Fruit fly (Drosophila melanogaster) whole organism, prepupa: Measurements from ENCODE around the gene CG12236.

Experiments used
- Blimp-1 ChIP-seq: fragments of 200-800 bp; sonication (Bioruptor generic); optimal IDR thresholded peaks from 3 replicates; lab custom pipeline; 2017; ENCODE audit warnings: missing biosample characterization, missing genetic modification characterization, mild to moderate bottlenecking, moderate library complexity, missing genetic modification reagents
- CG10631 ChIP-seq: fragments of 200-800 bp; sonication (Bioruptor generic); optimal IDR thresholded peaks from 2 replicates; lab custom pipeline; 2016; ENCODE audit warnings: missing biosample characterization, missing genetic modification characterization
- CG11294 ChIP-seq: fragments of 200-800 bp; sonication (Bioruptor generic); IDR thresholded peaks from 2 replicates; pipeline ENCODE4 v1.3.6; 2022; ENCODE audit warnings: missing biosample characterization, missing genetic modification characterization
- CG11762 ChIP-seq: fragments of 200-800 bp; sonication (Bioruptor generic); optimal IDR thresholded peaks from 3 replicates; lab custom pipeline; 2016; ENCODE audit warnings: missing biosample characterization, missing genetic modification characterization; ENCODE audit not compliant: insufficient read depth
- CG11902 ChIP-seq: fragments of 200-800 bp; sonication (Bioruptor generic); optimal IDR thresholded peaks from 3 replicates; lab custom pipeline; 2016; ENCODE audit warnings: missing biosample characterization, missing genetic modification characterization
- CG15336 ChIP-seq: fragments of 200-800 bp; sonication (Bioruptor generic); IDR thresholded peaks from 2 replicates; pipeline ENCODE4 v1.3.6; 2022; ENCODE audit warnings: missing biosample characterization, missing genetic modification characterization
- CG16779 ChIP-seq: fragments of 200-800 bp; sonication (Bioruptor generic); optimal IDR thresholded peaks from 3 replicates; lab custom pipeline; 2017; ENCODE audit warnings: missing biosample characterization, mild to moderate bottlenecking, missing genetic modification characterization
- CG3032 ChIP-seq: fragments of 200-800 bp; optimal IDR thresholded peaks from 2 replicates; lab custom pipeline; 2019; ENCODE audit warnings: missing biosample characterization, mild to moderate bottlenecking, missing genetic modification characterization, moderate library complexity
- CG34406 ChIP-seq: fragments of 200-800 bp; sonication (Bioruptor generic); optimal IDR thresholded peaks from 3 replicates; lab custom pipeline; 2016; ENCODE audit warnings: missing biosample characterization, missing genetic modification characterization
- CG3919 ChIP-seq: fragments of 200-800 bp; sonication (Bioruptor generic); optimal IDR thresholded peaks from 3 replicates; lab custom pipeline; 2016; ENCODE audit warnings: missing biosample characterization, missing genetic modification characterization
- CG4318 ChIP-seq: fragments of 200-800 bp; sonication (Bioruptor generic); optimal IDR thresholded peaks from 3 replicates; lab custom pipeline; 2017; ENCODE audit warnings: missing biosample characterization, mild to moderate bottlenecking, missing genetic modification characterization
- CG6163 ChIP-seq: fragments of 200-800 bp; sonication (Bioruptor generic); IDR thresholded peaks from 3 replicates; pipeline ENCODE4 v1.3.6; 2022; ENCODE audit warnings: missing biosample characterization, missing genetic modification characterization
- CG6276 ChIP-seq: fragments of 200-800 bp; sonication (Bioruptor generic); optimal IDR thresholded peaks from 2 replicates; lab custom pipeline; 2017; ENCODE audit warnings: missing biosample characterization, mild to moderate bottlenecking, missing genetic modification characterization
- CG6792 ChIP-seq: fragments of 200-800 bp; sonication (Bioruptor generic); optimal IDR thresholded peaks from 3 replicates; lab custom pipeline; 2016; ENCODE audit warnings: missing biosample characterization, missing genetic modification characterization
- CG6808 ChIP-seq: fragments of 200-800 bp; sonication (Bioruptor generic); optimal IDR thresholded peaks from 3 replicates; lab custom pipeline; 2017; ENCODE audit warnings: missing biosample characterization, missing genetic modification characterization, mild to moderate bottlenecking, moderate library complexity, missing genetic modification reagents
- CG8119 ChIP-seq: fragments of 200-800 bp; sonication (Bioruptor generic); IDR thresholded peaks from 3 replicates; pipeline ENCODE4 v1.3.6; 2022; ENCODE audit warnings: missing biosample characterization, missing genetic modification characterization
- CG8319 ChIP-seq: fragments of 200-800 bp; sonication (Bioruptor generic); optimal IDR thresholded peaks from 3 replicates; lab custom pipeline; 2016; ENCODE audit warnings: missing biosample characterization, missing genetic modification characterization
- CG8632 ChIP-seq: fragments of 200-800 bp; sonication (Bioruptor generic); optimal IDR thresholded peaks from 3 replicates; lab custom pipeline; 2016; ENCODE audit warnings: missing biosample characterization, missing genetic modification characterization
- Eip75B ChIP-seq: fragments of 200-800 bp; sonication (Bioruptor generic); optimal IDR thresholded peaks from 3 replicates; lab custom pipeline; 2016; ENCODE audit warnings: missing biosample characterization, missing genetic modification characterization
- Eip78C ChIP-seq: fragments of 200-800 bp; sonication (Bioruptor generic); peaks from one replicate; lab custom pipeline; 2016; ENCODE audit warnings: missing biosample characterization, missing genetic modification characterization
- Eip93F ChIP-seq: fragments of 200-800 bp; sonication (Bioruptor generic); optimal IDR thresholded peaks from 2 replicates; lab custom pipeline; 2016; ENCODE audit warnings: missing biosample characterization, mild to moderate bottlenecking, missing genetic modification characterization
- Ets21C ChIP-seq: fragments of 200-800 bp; sonication (Bioruptor generic); optimal IDR thresholded peaks from 3 replicates; lab custom pipeline; 2016; ENCODE audit warnings: missing biosample characterization, missing genetic modification characterization
- Ets96B ChIP-seq: fragments of 200-800 bp; optimal IDR thresholded peaks from 2 replicates; lab custom pipeline; 2019; ENCODE audit warnings: missing biosample characterization, mild to moderate bottlenecking, missing genetic modification characterization, moderate library complexity
- Hr38 ChIP-seq: sonication (Bioruptor generic); optimal IDR thresholded peaks from 2 replicates; lab custom pipeline; 2016; ENCODE audit warnings: missing biosample characterization, missing genetic modification characterization
- Hr39 ChIP-seq: fragments of 200-800 bp; sonication (Bioruptor generic); optimal IDR thresholded peaks from 2 replicates; lab custom pipeline; 2016; ENCODE audit warnings: missing biosample characterization, missing genetic modification characterization
- Hr4 ChIP-seq: fragments of 200-800 bp; sonication (Bioruptor generic); optimal IDR thresholded peaks from 3 replicates; lab custom pipeline; 2016; ENCODE audit warnings: missing biosample characterization, missing genetic modification characterization
- Lpt ChIP-seq: fragments of 200-800 bp; sonication (Bioruptor generic); optimal IDR thresholded peaks from 3 replicates; lab custom pipeline; 2016; ENCODE audit warnings: missing biosample characterization, missing genetic modification characterization
- Met ChIP-seq: fragments of 200-800 bp; sonication (Bioruptor generic); optimal IDR thresholded peaks from 3 replicates; lab custom pipeline; 2016; ENCODE audit warnings: missing biosample characterization, missing genetic modification characterization
- OdsH ChIP-seq: fragments of 200-800 bp; sonication (Bioruptor generic); optimal IDR thresholded peaks from 3 replicates; lab custom pipeline; 2016; ENCODE audit warnings: missing biosample characterization, missing genetic modification characterization
- Smox ChIP-seq: fragments of 200-800 bp; sonication (Bioruptor generic); optimal IDR thresholded peaks from 3 replicates; lab custom pipeline; 2016; ENCODE audit warnings: missing biosample characterization, missing genetic modification characterization
- Sox102F ChIP-seq: fragments of 200-800 bp; sonication (Bioruptor generic); optimal IDR thresholded peaks from 2 replicates; lab custom pipeline; 2016; ENCODE audit warnings: missing biosample characterization, mild to moderate bottlenecking, missing genetic modification characterization
- Sox14 ChIP-seq: fragments of 200-800 bp; sonication (Bioruptor generic); optimal IDR thresholded peaks from 3 replicates; lab custom pipeline; 2016; ENCODE audit warnings: missing biosample characterization, missing genetic modification characterization
- Sox15 ChIP-seq: fragments of 200-800 bp; sonication (Bioruptor generic); optimal IDR thresholded peaks from 3 replicates; lab custom pipeline; 2016; ENCODE audit warnings: missing biosample characterization, missing genetic modification characterization
- acj6 ChIP-seq: fragments of 200-800 bp; sonication (Bioruptor generic); optimal IDR thresholded peaks from 3 replicates; lab custom pipeline; 2016; ENCODE audit warnings: missing biosample characterization, missing genetic modification characterization
- cyc ChIP-seq: fragments of 200-800 bp; sonication (Bioruptor generic); optimal IDR thresholded peaks from 3 replicates; lab custom pipeline; 2016; ENCODE audit warnings: missing biosample characterization, missing genetic modification characterization
- eg ChIP-seq: fragments of 200-800 bp; sonication (Bioruptor generic); IDR thresholded peaks from 3 replicates; pipeline ENCODE4 v1.3.6; 2022; ENCODE audit warnings: missing biosample characterization, missing genetic modification characterization
- esn ChIP-seq: fragments of 200-800 bp; sonication (Bioruptor generic); optimal IDR thresholded peaks from 2 replicates; lab custom pipeline; 2016; ENCODE audit warnings: missing biosample characterization, mild to moderate bottlenecking, missing genetic modification characterization, moderate library complexity
- fd85E ChIP-seq: fragments of 200-800 bp; sonication (Bioruptor generic); optimal IDR thresholded peaks from 3 replicates; lab custom pipeline; 2016; ENCODE audit warnings: missing biosample characterization, missing genetic modification characterization
- fkh ChIP-seq: fragments of 200-800 bp; sonication (Bioruptor generic); optimal IDR thresholded peaks from 3 replicates; lab custom pipeline; 2017; ENCODE audit warnings: missing biosample characterization, mild to moderate bottlenecking, missing genetic modification characterization, moderate library complexity
- lz ChIP-seq: fragments of 200-800 bp; sonication (Bioruptor generic); optimal IDR thresholded peaks from 3 replicates; lab custom pipeline; 2016; ENCODE audit warnings: missing biosample characterization, missing genetic modification characterization
- net ChIP-seq: fragments of 200-800 bp; sonication (Bioruptor generic); optimal IDR thresholded peaks from 3 replicates; lab custom pipeline; 2016; ENCODE audit warnings: missing biosample characterization, missing genetic modification characterization
- pdm3 ChIP-seq: fragments of 200-800 bp; sonication (Bioruptor generic); optimal IDR thresholded peaks from 3 replicates; lab custom pipeline; 2016; ENCODE audit warnings: missing biosample characterization, missing genetic modification characterization
- salr ChIP-seq, 2 experiments: fragments of 200-800 bp; sonication (Bioruptor generic); optimal IDR thresholded peaks; 3 replicates each; lab custom pipeline; 2016 to 2018; ENCODE audit warnings: missing biosample characterization in 2 of 2, missing genetic modification characterization in 2 of 2, mild to moderate bottlenecking in 1 of 2
- spab ChIP-seq: fragments of 200-800 bp; sonication (Bioruptor generic); optimal IDR thresholded peaks from 2 replicates; lab custom pipeline; 2017; ENCODE audit warnings: missing biosample characterization, mild to moderate bottlenecking, missing genetic modification characterization, missing genetic modification reagents
- svp ChIP-seq: fragments of 200-800 bp; sonication (Bioruptor generic); peaks from one replicate; lab custom pipeline; 2016; ENCODE audit warnings: missing biosample characterization, missing genetic modification characterization
- topi ChIP-seq: fragments of 200-800 bp; sonication (Bioruptor generic); optimal IDR thresholded peaks from 3 replicates; lab custom pipeline; 2016; ENCODE audit warnings: missing biosample characterization, missing genetic modification characterization
- vri ChIP-seq: fragments of 200-800 bp; sonication (Bioruptor generic); optimal IDR thresholded peaks from 3 replicates; lab custom pipeline; 2016; ENCODE audit warnings: missing biosample characterization, mild to moderate bottlenecking, missing genetic modification characterization

The CG12236 gene

DNA sequence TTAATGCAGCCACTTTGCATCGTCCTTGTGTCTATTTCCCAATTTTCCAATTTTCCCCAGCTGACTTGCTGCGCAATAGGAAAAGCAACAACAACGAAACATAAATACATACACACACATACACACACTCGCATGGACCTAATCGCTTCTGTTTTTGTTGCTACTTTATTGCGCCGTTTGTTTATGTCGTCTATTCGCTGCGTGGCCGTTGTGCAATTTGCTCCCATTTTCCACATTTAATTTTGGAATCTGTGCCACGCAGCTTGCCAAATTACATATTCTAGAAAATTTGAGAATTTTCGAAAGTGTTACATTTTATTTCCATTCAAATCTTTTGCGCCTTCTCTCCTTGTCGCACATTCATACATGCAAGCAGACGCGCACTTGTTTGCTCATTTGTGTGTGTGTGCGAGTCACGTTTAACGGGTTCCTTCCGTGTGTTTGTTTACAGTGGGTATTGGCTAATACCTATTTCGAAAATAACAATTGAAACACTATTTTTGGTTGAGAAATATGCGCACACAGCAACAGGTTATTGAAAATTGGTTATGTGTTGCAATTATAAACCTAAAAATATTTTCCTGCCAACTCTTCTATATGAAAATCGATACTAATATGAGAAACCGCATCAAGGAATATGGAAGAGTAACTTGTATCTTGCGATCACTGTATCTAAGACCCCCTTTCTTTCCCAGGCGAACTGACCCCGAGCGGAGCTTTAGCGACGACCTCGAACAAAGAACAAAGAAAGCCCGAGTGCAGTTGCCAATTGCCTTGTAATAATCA lies 27.6 kb upstream of the CG12236 start (continued):
- peak; percentile 75 for TF ChIP-seq CG10631
- TF ChIP-seq CG6276, result peak; percentile 81
- TF ChIP-seq Sox14 (GFP tag; lab: Kevin White, UChicago), result peak; percentile 95
- peak; percentile 67 for TF ChIP-seq CG11902 (GFP tag; lab: Kevin White, UChicago)
- peak; percentile 78 for TF ChIP-seq Ets21C (GFP tag; lab: Kevin White, UChicago)
- peak; percentile 70 for TF ChIP-seq Hr4 (GFP tag; lab: Kevin White, UChicago)
- TF ChIP-seq svp (GFP tag; lab: Kevin White, UChicago), result peak; percentile 95
- TF ChIP-seq CG6808 (GFP tag; lab: Kevin White, UChicago), result peak; percentile 78
- peak; percentile 86 for TF ChIP-seq CG8119
- TF ChIP-seq Hr38 (GFP tag; lab: Kevin White, UChicago), result no peak
- peak; percentile 89 for TF ChIP-seq topi
- peak; percentile 96 for TF ChIP-seq fkh (GFP tag; lab: Kevin White, UChicago)
- TF ChIP-seq Sox102F, result peak; percentile 86
- peak; percentile 84 for TF ChIP-seq Smox
- TF ChIP-seq Ets96B (tag; lab: Kevin White, UChicago), result peak; percentile 78
- TF ChIP-seq acj6 (GFP tag; lab: Kevin White, UChicago), result peak; percentile 80
- peak; percentile 57 for TF ChIP-seq CG8319 (GFP tag; lab: Kevin White, UChicago)
- peak; percentile 83 for TF ChIP-seq vri (GFP tag; lab: Kevin White, UChicago)
- TF ChIP-seq Met (GFP tag; lab: Kevin White, UChicago), result peak; percentile 91
- peak; percentile 87 for TF ChIP-seq cyc (GFP tag; lab: Kevin White, UChicago)
- TF ChIP-seq CG16779, result peak; percentile 58
- TF ChIP-seq CG3919 (GFP tag; lab: Kevin White, UChicago), result peak; percentile 84

DNA sequence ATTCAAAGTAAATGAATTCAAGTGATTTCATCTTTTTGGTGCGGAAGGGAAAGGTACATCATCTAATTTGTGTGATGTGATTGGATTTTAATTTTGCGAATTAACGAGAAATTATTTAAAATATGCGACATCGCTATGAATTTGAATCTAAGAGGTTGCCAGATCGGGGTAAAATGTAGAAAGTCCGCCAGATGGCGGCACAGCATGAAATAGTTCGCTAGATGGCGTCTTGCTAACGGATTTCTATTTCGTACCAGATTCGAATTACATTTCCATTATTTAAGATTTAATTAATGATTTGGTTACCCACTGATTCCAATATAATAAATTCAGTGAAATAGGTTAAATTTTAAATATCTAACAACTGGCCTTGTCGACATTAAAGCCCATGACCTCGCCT lies 24.5 kb upstream of the CG12236 start:
- TF ChIP-seq CG8119 (no peak), Eip75B (peak; percentile 9), CG6792 (GFP tag; lab: Kevin White, UChicago) (no peak), Eip93F (GFP tag; lab: Kevin White, UChicago) (no peak), Lpt (GFP tag; lab: Kevin White, UChicago) (no peak), Hr4 (GFP tag; lab: Kevin White, UChicago) (no peak), salr (GFP tag; optimal IDR thresholded peaks at IDR 0.05; lab: Kevin White, UChicago) (no peak), CG8319 (GFP tag; lab: Kevin White, UChicago) (no peak), CG15336 (GFP tag; lab: Robert Waterston, UW) (no peak), CG11762 (GFP tag; lab: Kevin White, UChicago) (no peak), svp (GFP tag; lab: Kevin White, UChicago) (peak; percentile 28), CG10631 (no peak), lz (GFP tag; lab: Kevin White, UChicago) (peak; percentile 42), OdsH (GFP tag; lab: Kevin White, UChicago) (no peak), Hr38 (GFP tag; lab: Kevin White, UChicago) (no peak), fd85E (GFP tag; lab: Kevin White, UChicago) (no peak), esn (GFP tag; lab: Kevin White, UChicago) (peak; percentile 31), Eip78C (peak; percentile 57), CG3032 (tag; lab: Kevin White, UChicago) (peak; percentile 14), Hr39 (GFP tag; lab: Kevin White, UChicago) (peak; percentile 45), topi (no peak), spab (no peak), CG11294 (GFP tag; lab: Robert Waterston, UW) (no peak), CG34406 (GFP tag; lab: Kevin White, UChicago) (no peak), eg (GFP tag; lab: Robert Waterston, UW) (no peak), CG16779 (no peak), pdm3 (GFP tag; lab: Kevin White, UChicago) (peak; percentile 22), CG6808 (GFP tag; lab: Kevin White, UChicago) (peak; percentile 21), CG4318 (GFP tag; lab: Kevin White, UChicago) (no peak), CG11902 (GFP tag; lab: Kevin White, UChicago) (no peak), CG3919 (GFP tag; lab: Kevin White, UChicago) (no peak), Blimp-1 (GFP tag; lab: Kevin White, UChicago) (no peak), fkh (GFP tag; lab: Kevin White, UChicago) (no peak), Sox15 (GFP tag; lab: Kevin White, UChicago) (no peak), Sox14 (GFP tag; lab: Kevin White, UChicago) (peak; percentile 32), net (GFP tag; lab: Kevin White, UChicago) (no peak), Met (GFP tag; lab: Kevin White, UChicago) (peak; percentile 27), CG8632 (GFP tag; lab: Kevin White, UChicago) (no peak), CG6163 (GFP tag; lab: Robert Waterston, UW) (no peak), Ets96B (tag; lab: Kevin White, UChicago) (no peak)
